Fruit fly (Drosophila melanogaster): ENCODE measurements around the gene betaTub85D.
A peak's percentile ranks its signal among the peaks of the same experiment; 100 is the strongest.

Gene betaTub85D

dm6 chr3R:9456373-9456772, 46.3 kb upstream of the betaTub85D start, which contains the start of gene GstZ1 (continued):
- peak; percentile 69 for TF ChIP-seq Bgb (GFP tag; IDR thresholded peaks at IDR 0.05; ENCODE audit: partially characterized antibody)
- TF ChIP-seq C15 (GFP tag; IDR thresholded peaks at IDR 0.05): no peak
- TF ChIP-seq Dip3 (GFP tag; optimal IDR thresholded peaks at IDR 0.05): no peak
- no peak for TF ChIP-seq Dip2 (GFP tag; IDR thresholded peaks at IDR 0.05)
- no peak for TF ChIP-seq fru (optimal IDR thresholded peaks at IDR 0.05)
- TF ChIP-seq Drgx (GFP tag; IDR thresholded peaks at IDR 0.05): no peak
- peak; percentile 38; the same call in 1 of the 2 replicates for TF ChIP-seq CG2129 (GFP tag; IDR thresholded peaks at IDR 0.05; ENCODE audit: partially characterized antibody)
- TF ChIP-seq CG16863 (GFP tag; optimal IDR thresholded peaks at IDR 0.05): no peak
- peak; percentile 15 for TF ChIP-seq CG18262 (tag; optimal IDR thresholded peaks at IDR 0.05)
- TF ChIP-seq jing (GFP tag; optimal IDR thresholded peaks at IDR 0.05): no peak
- no peak for TF ChIP-seq nau (GFP tag; optimal IDR thresholded peaks at IDR 0.05)
- no peak for TF ChIP-seq ERR (GFP tag; optimal IDR thresholded peaks at IDR 0.05)
- peak; percentile 29 for TF ChIP-seq sens (GFP tag)
- TF ChIP-seq CG34224 (GFP tag; IDR thresholded peaks at IDR 0.05; ENCODE audit: partially characterized antibody): peak; percentile 82
- no peak for TF ChIP-seq CG2199 (GFP tag; IDR thresholded peaks at IDR 0.05)
- TF ChIP-seq CG3726 (GFP tag; IDR thresholded peaks at IDR 0.05): no peak
- TF ChIP-seq MBD-R2 (GFP tag; IDR thresholded peaks at IDR 0.05): peak; percentile 63
- peak; percentile 80 for TF ChIP-seq Dll (GFP tag; IDR thresholded peaks at IDR 0.05; ENCODE audit: partially characterized antibody)
- TF ChIP-seq exex (tag; optimal IDR thresholded peaks at IDR 0.05): no peak
- peak; percentile 76 for TF ChIP-seq Nf-YC (tag; optimal IDR thresholded peaks at IDR 0.05)
- TF ChIP-seq Sry-δ (GFP tag; optimal IDR thresholded peaks at IDR 0.05): peak; percentile 25
- TF ChIP-seq vnd (GFP tag; IDR thresholded peaks at IDR 0.05; ENCODE audit: partially characterized antibody): 0 out of 3 replicates have a peak, but pooled peaks have one; percentile 33
- TF ChIP-seq amos (GFP tag; IDR thresholded peaks at IDR 0.05; ENCODE audit: partially characterized antibody): no peak; the same call in 1 of the 2 replicates
- TF ChIP-seq Elba2 (GFP tag; optimal IDR thresholded peaks at IDR 0.05): peak; percentile 95
- TF ChIP-seq stwl (tag; optimal IDR thresholded peaks at IDR 0.05): peak; percentile 61
- TF ChIP-seq Dp (GFP tag; optimal IDR thresholded peaks at IDR 0.05): no peak
- TF ChIP-seq CG4707 (GFP tag; optimal IDR thresholded peaks at IDR 0.05): no peak
- TF ChIP-seq unc-4 (GFP tag; IDR thresholded peaks at IDR 0.05; ENCODE audit: partially characterized antibody): peak; percentile 71
- TF ChIP-seq Spps (tag; optimal IDR thresholded peaks at IDR 0.05): no peak
- no peak for TF ChIP-seq Hey (tag; optimal IDR thresholded peaks at IDR 0.05)
- no peak for TF ChIP-seq CG17385 (GFP tag; optimal IDR thresholded peaks at IDR 0.05)
- TF ChIP-seq slp2 (GFP tag; optimal IDR thresholded peaks at IDR 0.05): no peak
- TF ChIP-seq CG10147 (GFP tag; optimal IDR thresholded peaks at IDR 0.05): peak; percentile 18
- TF ChIP-seq CG12236 (GFP tag; optimal IDR thresholded peaks at IDR 0.05): no peak
- TF ChIP-seq mld (GFP tag; IDR thresholded peaks at IDR 0.05; ENCODE audit: partially characterized antibody): peak; percentile 64; the same call in 1 of the 3 replicates
- TF ChIP-seq Taf1 (GFP tag; IDR thresholded peaks at IDR 0.05): no peak
- no peak for TF ChIP-seq CrebB (tag; optimal IDR thresholded peaks at IDR 0.05)
- TF ChIP-seq trh (GFP tag; optimal IDR thresholded peaks at IDR 0.05): no peak
- TF ChIP-seq nerfin-1 (tag; optimal IDR thresholded peaks at IDR 0.05): no peak
- TF ChIP-seq Pdp1 (GFP tag; optimal IDR thresholded peaks at IDR 0.05): peak in 1 of 2 experiments; percentile 21
- peak; percentile 94 for TF ChIP-seq CG3995 (GFP tag; optimal IDR thresholded peaks at IDR 0.05)
- no peak for TF ChIP-seq CG5953 (GFP tag; IDR thresholded peaks at IDR 0.05)
- TF ChIP-seq disco-r (GFP tag; optimal IDR thresholded peaks at IDR 0.05): no peak
- no peak for TF ChIP-seq ssp (GFP tag; IDR thresholded peaks at IDR 0.05)
- no peak for TF ChIP-seq gsb-n (tag; optimal IDR thresholded peaks at IDR 0.05)
- no peak for TF ChIP-seq wor (GFP tag; IDR thresholded peaks at IDR 0.05)
- no peak for TF ChIP-seq Ssrp (tag; optimal IDR thresholded peaks at IDR 0.05)
- 0 out of 2 replicates have a peak, but pooled peaks have one; percentile 53 for TF ChIP-seq sna (GFP tag; IDR thresholded peaks at IDR 0.05; ENCODE audit: partially characterized antibody)
- no peak for TF ChIP-seq CG12299 (tag; optimal IDR thresholded peaks at IDR 0.05)
- no peak for TF ChIP-seq CG1832 (GFP tag; optimal IDR thresholded peaks at IDR 0.05)
- no peak for TF ChIP-seq CG9727 (GFP tag; optimal IDR thresholded peaks at IDR 0.05)

Data from whole organism, embryonic.